Worm (Caenorhabditis elegans): ENCODE data around the gene Y116A8C.470.

- TF ChIP-seq ceh-43 (GFP tag; optimal IDR thresholded peaks at IDR 0.05) (no peak), nhr-12 (tag; optimal IDR thresholded peaks at IDR 0.05) (no peak), ztf-11 (tag; optimal IDR thresholded peaks at IDR 0.05) (no peak), blmp-1 (tag; optimal IDR thresholded peaks at IDR 0.05) (no peak), elt-1 (tag; optimal IDR thresholded peaks at IDR 0.05; ENCODE audit: borderline replicate concordance, insufficient read depth) (no peak), lsy-2 (tag; optimal IDR thresholded peaks at IDR 0.05) (no peak), sptf-1 (tag; optimal IDR thresholded peaks at IDR 0.05) (no peak), elt-3 (tag; optimal IDR thresholded peaks at IDR 0.05) (no peak), unc-62 (GFP tag; optimal IDR thresholded peaks at IDR 0.05) (no peak), pha-4 (tag; optimal IDR thresholded peaks at IDR 0.05) (no peak)
Measured at ce11 chrIV:16924092-16924491, 5.0 kb upstream of the Y116A8C.470 start, which contains the start of gene nep-24.
